Worm (Caenorhabditis elegans): Measurements from ENCODE around the gene R13H4.7.

DNA sequence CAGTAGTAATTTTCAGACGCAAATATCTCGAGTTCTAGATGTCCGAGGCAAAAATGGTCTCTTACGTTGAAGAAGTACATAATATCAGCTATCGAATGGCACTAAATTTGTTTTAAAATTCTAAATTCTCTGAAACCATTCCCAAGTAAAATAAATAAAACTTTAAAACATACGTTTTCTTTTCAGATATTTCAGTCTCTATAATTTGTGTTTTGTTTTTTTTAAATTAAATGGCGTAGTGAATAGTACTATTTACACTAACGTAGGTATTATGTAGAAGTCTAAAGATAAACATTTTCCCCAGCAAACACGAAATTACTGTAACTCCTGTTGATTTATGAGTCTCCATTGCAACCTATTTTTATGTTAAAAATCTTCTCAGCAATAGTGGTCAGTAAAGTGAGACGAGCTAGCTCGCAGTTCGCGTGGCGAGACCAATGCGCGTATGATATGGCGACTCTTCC, 50.7 kb downstream of the R13H4.7 start:
- TF ChIP-seq zag-1 (tag; optimal IDR thresholded peaks at IDR 0.05) = no peak
- no peak for TF ChIP-seq elt-3 (tag; optimal IDR thresholded peaks at IDR 0.05)
- TF ChIP-seq lsy-2 (tag; optimal IDR thresholded peaks at IDR 0.05) = peak in 1 of 2 experiments; percentile 4
- no peak for TF ChIP-seq fos-1 (tag; optimal IDR thresholded peaks at IDR 0.05)
- no peak for TF ChIP-seq skn-1 (tag; optimal IDR thresholded peaks at IDR 0.05)
- no peak for TF ChIP-seq rnt-1 (tag; optimal IDR thresholded peaks at IDR 0.05)

Data from whole organism, L1 larva.